Worm (Caenorhabditis elegans) whole organism, L1 larva: Measurements from ENCODE around the gene nhr-96.

Experiments used
- C04F5.9 ChIP-seq: sonication (generic microtip); optimal IDR thresholded peaks from 2 replicates; lab custom pipeline; 2016; ENCODE audit warnings: missing genetic modification characterization, missing compliant biosample characterization
- C34B4.2 ChIP-seq: sonication (generic microtip); optimal IDR thresholded peaks from 2 replicates; lab custom pipeline; 2017; ENCODE audit warnings: mild to moderate bottlenecking, missing genetic modification characterization, missing compliant biosample characterization
- Y116A8C.19 ChIP-seq: sonication (generic microtip); optimal IDR thresholded peaks from 2 replicates; lab custom pipeline; 2016; ENCODE audit warnings: missing compliant biosample characterization, missing genetic modification characterization, borderline replicate concordance
- aha-1 ChIP-seq: fragments of 150-350 bp; optimal IDR thresholded peaks from 2 replicates; lab custom pipeline; 2014; ENCODE audit warnings: missing biosample characterization, missing genetic modification characterization
- alr-1 ChIP-seq: fragments of 200-800 bp; sonication (Bioruptor generic); optimal IDR thresholded peaks from 2 replicates; lab custom pipeline; 2018; ENCODE audit warnings: borderline replicate concordance, mild to moderate bottlenecking, missing genetic modification characterization, missing compliant biosample characterization
- aly-2 ChIP-seq: fragments of 150-350 bp; optimal IDR thresholded peaks from 2 replicates; lab custom pipeline; 2014; ENCODE audit warnings: missing biosample characterization, missing genetic modification characterization
- ama-1 ChIP-seq: fragments of 150-350 bp; optimal IDR thresholded peaks from 2 replicates; lab custom pipeline; 2014
- blmp-1 ChIP-seq: fragments of 150-350 bp; optimal IDR thresholded peaks from 2 replicates; lab custom pipeline; 2014; ENCODE audit warnings: missing biosample characterization, missing genetic modification characterization
- ceh-8 ChIP-seq: fragments of 200-800 bp; sonication (Bioruptor generic); optimal IDR thresholded peaks from 2 replicates; lab custom pipeline; 2018; ENCODE audit warnings: mild to moderate bottlenecking, missing genetic modification characterization, moderate library complexity, missing compliant biosample characterization
- ces-1 ChIP-seq: fragments of 150-350 bp; optimal IDR thresholded peaks from 2 replicates; lab custom pipeline; 2014; ENCODE audit warnings: missing biosample characterization, missing genetic modification reagents, missing genetic modification characterization
- dpl-1 ChIP-seq, 3 experiments: fragments of 150-350 bp in 2 of 3; sonication (generic microtip) in 1 of 3; optimal IDR thresholded peaks; 2 replicates each; lab custom pipeline; 2014 to 2017; ENCODE audit warnings: missing biosample characterization in 3 of 3, missing genetic modification characterization in 3 of 3, missing genetic modification reagents in 3 of 3
- efl-1 ChIP-seq, 4 experiments: fragments of 150-350 bp; optimal IDR thresholded peaks in 3 of 4; peaks in 1 of 4; 1 replicate in 1 of 4; 2 replicates in 3 of 4; lab custom pipeline; 2014; ENCODE audit warnings: missing biosample characterization in 2 of 4, missing genetic modification characterization in 2 of 4, missing genetic modification reagents in 2 of 4
- efl-3 ChIP-seq: fragments of 200-800 bp; sonication (Bioruptor generic); optimal IDR thresholded peaks from 2 replicates; lab custom pipeline; 2018; ENCODE audit warnings: mild to moderate bottlenecking, missing genetic modification characterization, missing compliant biosample characterization
- egl-27 ChIP-seq, 2 experiments: fragments of 150-350 bp in 1 of 2; sonication (generic microtip); optimal IDR thresholded peaks; 3 replicates each; lab custom pipeline; 2017 to 2018; ENCODE audit warnings: missing biosample characterization in 2 of 2, missing genetic modification characterization in 2 of 2, missing genetic modification reagents in 2 of 2
- elt-2 ChIP-seq: sonication (generic microtip); optimal IDR thresholded peaks from 2 replicates; lab custom pipeline; 2016; ENCODE audit warnings: missing genetic modification characterization, mild to moderate bottlenecking, inconsistent platforms, missing compliant biosample characterization, missing genetic modification reagents
- ets-5 ChIP-seq: fragments of 200-800 bp; sonication (Bioruptor generic); IDR thresholded peaks from 2 replicates; pipeline ENCODE4 v1.3.6; 2022; ENCODE audit warnings: missing genetic modification characterization, missing compliant biosample characterization
- fkh-4 ChIP-seq: sonication (generic microtip); optimal IDR thresholded peaks from 2 replicates; lab custom pipeline; 2016; ENCODE audit warnings: missing compliant biosample characterization, missing genetic modification characterization, borderline replicate concordance
- fkh-8 ChIP-seq: sonication (generic microtip); optimal IDR thresholded peaks from 2 replicates; lab custom pipeline; 2016; ENCODE audit warnings: mild to moderate bottlenecking, missing genetic modification characterization, missing compliant biosample characterization
- hlh-17 ChIP-seq: fragments of 200-800 bp; sonication (Bioruptor generic); optimal IDR thresholded peaks from 2 replicates; lab custom pipeline; 2018; ENCODE audit warnings: missing genetic modification characterization, mild to moderate bottlenecking, missing compliant biosample characterization, moderate library complexity, borderline replicate concordance
- hpl-2 ChIP-seq: fragments of 150-350 bp; optimal IDR thresholded peaks from 2 replicates; lab custom pipeline; 2014; ENCODE audit warnings: missing biosample characterization, missing genetic modification reagents, missing genetic modification characterization
- irx-1 ChIP-seq: sonication (generic microtip); optimal IDR thresholded peaks from 2 replicates; lab custom pipeline; 2016; ENCODE audit warnings: missing genetic modification characterization, missing compliant biosample characterization
- isw-1 ChIP-seq: fragments of 200-800 bp; sonication (Bioruptor generic); IDR thresholded peaks from 2 replicates; pipeline ENCODE4 v1.3.6; 2022; ENCODE audit warnings: missing genetic modification characterization, missing compliant biosample characterization
- lin-14 ChIP-seq: fragments of 200-800 bp; sonication (Bioruptor generic); optimal IDR thresholded peaks from 2 replicates; lab custom pipeline; 2018; ENCODE audit warnings: mild to moderate bottlenecking, missing genetic modification characterization, moderate library complexity, missing compliant biosample characterization
- lin-15B ChIP-seq: fragments of 150-350 bp; sonication (generic microtip); optimal IDR thresholded peaks from 3 replicates; lab custom pipeline; 2014; ENCODE audit warnings: missing biosample characterization, missing genetic modification characterization
- lin-35 ChIP-seq, 2 experiments: fragments of 150-350 bp; optimal IDR thresholded peaks; 2 replicates each; lab custom pipeline; 2014; ENCODE audit warnings: missing biosample characterization in 2 of 2, missing genetic modification characterization in 2 of 2, missing genetic modification reagents in 2 of 2
- lin-39 ChIP-seq: fragments of 150-350 bp; optimal IDR thresholded peaks from 2 replicates; lab custom pipeline; 2014; ENCODE audit warnings: missing biosample characterization, missing genetic modification reagents, missing genetic modification characterization
- lir-3 ChIP-seq: sonication (generic microtip); optimal IDR thresholded peaks from 2 replicates; lab custom pipeline; 2016; ENCODE audit warnings: mild to moderate bottlenecking, missing genetic modification characterization, moderate library complexity, missing compliant biosample characterization; ENCODE audit not compliant: poor library complexity
- lsy-2 ChIP-seq, 2 experiments: fragments of 150-350 bp; optimal IDR thresholded peaks; 2 replicates each; lab custom pipeline; 2014; ENCODE audit warnings: missing biosample characterization in 2 of 2, missing genetic modification characterization in 2 of 2
- mdl-1 ChIP-seq, 2 experiments: fragments of 150-350 bp; optimal IDR thresholded peaks; 2 replicates each; lab custom pipeline; 2014 to 2017; ENCODE audit warnings: missing biosample characterization in 2 of 2, missing genetic modification characterization in 2 of 2, inconsistent platforms in 1 of 2
- mef-2 ChIP-seq: fragments of 150-350 bp; optimal IDR thresholded peaks from 2 replicates; lab custom pipeline; 2014; ENCODE audit warnings: missing biosample characterization, missing genetic modification characterization
- mep-1 ChIP-seq: fragments of 150-350 bp; optimal IDR thresholded peaks from 2 replicates; lab custom pipeline; 2014; ENCODE audit warnings: missing biosample characterization, missing genetic modification characterization
- nhr-11 ChIP-seq: fragments of 150-350 bp; optimal IDR thresholded peaks from 2 replicates; lab custom pipeline; 2014; ENCODE audit warnings: missing biosample characterization, missing genetic modification characterization
- nhr-19 ChIP-seq: fragments of 200-800 bp; sonication (Bioruptor generic); conservative IDR thresholded peaks from 2 replicates; pipeline ENCODE4 v1.3.6; 2022; ENCODE audit warnings: missing genetic modification characterization, missing compliant biosample characterization
- nhr-20 ChIP-seq: sonication (generic microtip); optimal IDR thresholded peaks from 2 replicates; lab custom pipeline; 2016; ENCODE audit warnings: mild to moderate bottlenecking, missing genetic modification characterization, missing compliant biosample characterization
- nhr-71 ChIP-seq: sonication (generic microtip); optimal IDR thresholded peaks from 2 replicates; lab custom pipeline; 2016; ENCODE audit warnings: mild to moderate bottlenecking, missing genetic modification characterization, moderate library complexity, missing compliant biosample characterization
- nhr-84 ChIP-seq: sonication (generic microtip); optimal IDR thresholded peaks from 2 replicates; lab custom pipeline; 2017; ENCODE audit warnings: missing biosample characterization, missing genetic modification characterization
- pag-3 ChIP-seq: sonication (generic microtip); optimal IDR thresholded peaks from 2 replicates; lab custom pipeline; 2017; ENCODE audit warnings: missing genetic modification characterization, mild to moderate bottlenecking, missing compliant biosample characterization, antibody characterized with exemption, borderline replicate concordance; ENCODE audit not compliant: insufficient read depth
- pax-3 ChIP-seq: fragments of 200-800 bp; sonication (Bioruptor generic); optimal IDR thresholded peaks from 2 replicates; lab custom pipeline; 2018; ENCODE audit warnings: mild to moderate bottlenecking, missing genetic modification characterization, moderate library complexity, missing compliant biosample characterization
- pqm-1 ChIP-seq: sonication (generic microtip); optimal IDR thresholded peaks from 3 replicates; lab custom pipeline; 2017; ENCODE audit warnings: missing biosample characterization, missing genetic modification characterization
- rnt-1 ChIP-seq: sonication (generic microtip); optimal IDR thresholded peaks from 2 replicates; lab custom pipeline; 2016; ENCODE audit warnings: mild to moderate bottlenecking, missing genetic modification characterization, moderate library complexity, missing compliant biosample characterization
- skn-1 ChIP-seq: fragments of 150-350 bp; optimal IDR thresholded peaks from 2 replicates; lab custom pipeline; 2014; ENCODE audit warnings: missing biosample characterization, missing genetic modification characterization
- sox-4 ChIP-seq: sonication (generic microtip); optimal IDR thresholded peaks from 2 replicates; lab custom pipeline; 2016; ENCODE audit warnings: missing genetic modification characterization, missing compliant biosample characterization
- sptf-1 ChIP-seq: fragments of 150-350 bp; optimal IDR thresholded peaks from 2 replicates; lab custom pipeline; 2014; ENCODE audit warnings: missing biosample characterization, missing genetic modification characterization
- sup-37 ChIP-seq: fragments of 200-800 bp; sonication (Bioruptor generic); optimal IDR thresholded peaks from 2 replicates; lab custom pipeline; 2018; ENCODE audit warnings: mild to moderate bottlenecking, missing genetic modification characterization, missing compliant biosample characterization
- tlp-1 ChIP-seq: fragments of 150-350 bp; optimal IDR thresholded peaks from 2 replicates; lab custom pipeline; 2014; ENCODE audit warnings: missing biosample characterization, missing genetic modification characterization
- unc-30 ChIP-seq: sonication (generic microtip); optimal IDR thresholded peaks from 2 replicates; lab custom pipeline; 2017; ENCODE audit warnings: missing biosample characterization, missing genetic modification characterization
- vab-15 ChIP-seq: sonication (generic microtip); optimal IDR thresholded peaks from 2 replicates; lab custom pipeline; 2017; ENCODE audit warnings: missing genotype, mild to moderate bottlenecking, missing genetic modification characterization, missing compliant biosample characterization
- xbp-1 ChIP-seq: sonication (generic microtip); optimal IDR thresholded peaks from 2 replicates; lab custom pipeline; 2016; ENCODE audit warnings: missing genetic modification characterization, missing compliant biosample characterization
- zag-1 ChIP-seq: fragments of 150-350 bp; optimal IDR thresholded peaks from 2 replicates; lab custom pipeline; 2014; ENCODE audit warnings: missing biosample characterization, missing genetic modification characterization
- ztf-11 ChIP-seq, 2 experiments: sonication (generic microtip); optimal IDR thresholded peaks; 2 replicates each; lab custom pipeline; 2016 to 2017; ENCODE audit warnings: missing genetic modification characterization in 2 of 2, missing biosample characterization in 1 of 2, missing compliant biosample characterization in 1 of 2

The nhr-96 gene

DNA sequence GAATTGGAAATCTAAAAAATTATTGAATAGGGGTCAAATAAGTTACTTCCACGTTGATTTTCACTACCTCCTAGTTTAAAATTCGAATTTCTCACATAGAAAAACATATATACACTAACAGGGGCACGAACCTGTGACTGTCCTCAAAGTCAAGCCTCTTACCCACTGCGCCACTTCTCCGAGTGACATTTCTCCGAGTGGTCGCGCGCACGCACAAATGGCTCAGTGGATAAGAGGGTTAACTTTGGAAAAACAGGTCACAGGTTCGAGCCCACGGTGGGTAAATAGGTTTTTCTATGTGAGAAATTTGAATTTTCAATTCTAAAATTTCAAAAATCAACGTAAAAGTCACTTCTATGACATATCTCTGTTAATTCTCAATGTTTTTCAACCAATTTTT is 44.0 kb downstream of the nhr-96 start (continued):
- TF ChIP-seq ets-5 (GFP tag; lab: Robert Waterston, UW): no peak
- no peak for TF ChIP-seq C04F5.9 (tag; lab: Kevin White, UChicago)
- no peak for TF ChIP-seq nhr-84 (tag; lab: Kevin White, UChicago)
- TF ChIP-seq, all 84 proteins: peak for 11

DNA sequence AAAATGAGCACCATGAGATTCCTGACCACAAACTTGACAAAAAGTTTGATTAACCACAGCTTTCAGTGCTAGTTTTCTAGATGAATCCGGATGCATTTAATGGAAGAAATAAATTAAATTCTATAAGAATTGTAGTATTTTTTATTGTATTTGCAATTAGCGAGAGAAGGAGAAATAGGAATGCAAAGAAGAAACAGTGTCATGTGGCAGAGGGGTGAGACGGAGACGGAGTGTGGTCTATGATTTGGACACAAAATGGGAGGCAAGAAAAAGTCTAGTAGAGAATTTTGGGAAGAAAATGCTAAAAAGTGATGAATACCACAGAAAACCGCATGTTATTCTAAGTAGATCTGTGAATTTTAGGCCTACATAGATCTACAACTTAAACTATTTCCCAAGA is 44.8 kb downstream of the nhr-96 start, which contains the start of gene nhr-59:
nhr-59 (minus strand) TSS at position 214 of the 400 bp plus-strand sequence.
- TF ChIP-seq ama-1 (lab: Kevin White, UChicago) (no peak), C04F5.9 (tag; lab: Kevin White, UChicago) (no peak), ces-1 (GFP tag; lab: Kevin White, UChicago) (no peak), nhr-11 (tag; lab: Kevin White, UChicago) (no peak), sptf-1 (tag; lab: Kevin White, UChicago) (no peak), aha-1 (no peak), lin-39 (tag; lab: Kevin White, UChicago) (no peak), pax-3 (tag; lab: Kevin White, UChicago) (no peak), lin-14 (peak; percentile 68), mef-2 (tag; lab: Kevin White, UChicago) (no peak), mep-1 (tag; lab: Kevin White, UChicago) (peak; percentile 0), ztf-11 (tag; optimal IDR thresholded peaks at IDR 0.05; lab: Kevin White, UChicago) (no peak), hlh-17 (GFP tag; lab: Kevin White, UChicago) (no peak), pag-3 (no peak), lin-35 (GFP tag; optimal IDR thresholded peaks at IDR 0.05; lab: Kevin White, UChicago) (peak in 1 of 2 experiments; percentile 56), isw-1 (no peak), fkh-8 (tag; lab: Kevin White, UChicago) (no peak), nhr-71 (tag; lab: Kevin White, UChicago) (peak; percentile 22), skn-1 (tag; lab: Kevin White, UChicago) (no peak), nhr-19 (GFP tag; lab: Robert Waterston, UW) (no peak), nhr-20 (peak; percentile 53), unc-30 (no peak), irx-1 (no peak), pqm-1 (no peak), egl-27 (tag; optimal IDR thresholded peaks at IDR 0.05; lab: Kevin White, UChicago) (no peak), rnt-1 (no peak), C34B4.2 (tag; lab: Kevin White, UChicago) (no peak), efl-3 (GFP tag; lab: Kevin White, UChicago) (no peak), sup-37 (GFP tag; lab: Kevin White, UChicago) (no peak), aly-2 (tag; lab: Kevin White, UChicago) (peak; percentile 15), ceh-8 (GFP tag; lab: Kevin White, UChicago) (no peak), lsy-2 (tag; optimal IDR thresholded peaks at IDR 0.05; lab: Kevin White, UChicago) (no peak), tlp-1 (tag; lab: Kevin White, UChicago) (no peak), lin-15B (tag; lab: Kevin White, UChicago) (no peak), efl-1 (optimal IDR thresholded peaks at IDR 0.05; lab: Kevin White, UChicago) (peak in 1 of 2 experiments; percentile 7), efl-1 (GFP tag; optimal IDR thresholded peaks at IDR 0.05 in 1 of 2; lab: Kevin White, UChicago) (no peak), vab-15 (tag; lab: Kevin White, UChicago) (no peak), elt-2 (tag; lab: Kevin White, UChicago) (no peak), zag-1 (tag; lab: Kevin White, UChicago) (no peak), dpl-1 (GFP tag; optimal IDR thresholded peaks at IDR 0.05; lab: Kevin White, UChicago) (peak in 1 of 3 experiments; percentile 11), hpl-2 (GFP tag; lab: Kevin White, UChicago) (no peak), xbp-1 (tag; lab: Kevin White, UChicago) (no peak), alr-1 (tag; lab: Kevin White, UChicago) (no peak), sox-4 (tag; lab: Kevin White, UChicago) (no peak), blmp-1 (tag; lab: Kevin White, UChicago) (no peak), Y116A8C.19 (tag; lab: Kevin White, UChicago) (no peak), ets-5 (GFP tag; lab: Robert Waterston, UW) (no peak), lir-3 (tag; lab: Kevin White, UChicago) (no peak), fkh-4 (tag; lab: Kevin White, UChicago) (no peak), mdl-1 (tag; optimal IDR thresholded peaks at IDR 0.05; lab: Kevin White, UChicago) (no peak)
